Worm (Caenorhabditis elegans): ENCODE measurements around the gene smg-7.

smg-7 gene

DNA sequence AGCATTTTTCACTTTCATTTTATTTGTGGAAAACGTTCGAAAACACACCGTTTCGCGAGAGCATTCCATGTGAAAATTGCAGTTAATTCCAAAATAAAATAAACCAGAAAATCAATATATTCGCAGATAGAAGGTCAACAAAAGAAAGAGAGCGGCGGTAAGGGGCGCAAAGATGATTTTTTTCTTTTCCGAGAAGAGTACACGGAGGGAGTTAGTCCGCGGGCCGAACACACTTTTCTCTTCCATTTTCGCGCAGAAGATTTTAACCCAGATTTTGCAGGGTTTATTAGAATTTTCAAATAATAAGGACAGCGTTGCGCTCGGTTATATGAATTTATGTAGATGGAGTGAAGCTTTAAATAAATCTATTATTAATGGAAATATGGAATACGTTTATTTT is 5.4 kb upstream of the smg-7 start:
- TF ChIP-seq tbx-37 (GFP tag; conservative IDR thresholded peaks at IDR 0.05): peak; percentile 42; the same call in 1 of the 2 replicates
- peak; percentile 42; the same call in 1 of the 2 replicates for TF ChIP-seq pes-1 (GFP tag; IDR thresholded peaks at IDR 0.05)
- no peak for TF ChIP-seq aly-1 (tag; optimal IDR thresholded peaks at IDR 0.05)

DNA sequence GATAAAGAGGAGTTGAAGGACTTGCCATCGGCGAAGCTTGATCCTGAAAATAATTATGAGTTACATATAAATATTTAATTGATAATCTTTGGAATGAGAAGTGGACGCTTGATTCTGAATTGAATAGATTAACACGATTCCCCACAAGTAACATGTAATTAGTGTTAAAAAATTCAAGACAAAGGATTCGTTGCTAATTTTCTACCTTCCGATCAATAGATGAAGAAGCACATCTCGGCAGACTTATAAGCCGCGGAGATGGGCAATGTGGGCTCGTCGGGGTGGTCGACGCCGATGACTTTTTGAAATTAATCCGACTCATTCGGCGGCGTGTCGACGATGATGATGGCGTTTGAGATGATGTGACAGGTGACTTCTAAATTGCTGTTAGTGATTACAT is 4.8 kb upstream of the smg-7 start:
- no peak for TF ChIP-seq tbx-11 (GFP tag; IDR thresholded peaks at IDR 0.05)
- TF ChIP-seq aly-1 (tag; optimal IDR thresholded peaks at IDR 0.05): no peak
- no peak for TF ChIP-seq hmg-4 (GFP tag; optimal IDR thresholded peaks at IDR 0.05)
- no peak for TF ChIP-seq tbx-37 (GFP tag; conservative IDR thresholded peaks at IDR 0.05)
- TF ChIP-seq scrt-1 (GFP tag; IDR thresholded peaks at IDR 0.05): no peak
- TF ChIP-seq ets-7 (tag; optimal IDR thresholded peaks at IDR 0.05): no peak

ce11 chrIV:6740190-6740589 is 2.1 kb downstream of the smg-7 start, which contains the start of gene Y73B6A.3:
TSS of gene Y73B6A.3 (minus strand) at chrIV:6740290.
- TF ChIP-seq ceh-13 (GFP tag; optimal IDR thresholded peaks at IDR 0.05) (no peak), hnd-1 (tag; optimal IDR thresholded peaks at IDR 0.05) (no peak), aly-1 (tag; optimal IDR thresholded peaks at IDR 0.05) (no peak), ama-1 (optimal IDR thresholded peaks at IDR 0.05) (no peak), pes-1 (GFP tag; IDR thresholded peaks at IDR 0.05) (no peak), scrt-1 (GFP tag; IDR thresholded peaks at IDR 0.05) (no peak), sea-1 (GFP tag; conservative IDR thresholded peaks at IDR 0.05) (no peak), F13C5.2 (tag; optimal IDR thresholded peaks at IDR 0.05) (no peak), ets-7 (tag; optimal IDR thresholded peaks at IDR 0.05) (no peak), hmbx-1 (tag; optimal IDR thresholded peaks at IDR 0.05) (no peak), hmg-4 (GFP tag; optimal IDR thresholded peaks at IDR 0.05) (no peak), tbx-37 (GFP tag; conservative IDR thresholded peaks at IDR 0.05) (no peak)

Data from whole organism, early embryonic.